Worm (Caenorhabditis elegans) whole organism, L3 larva: Measurements from ENCODE around the gene msp-49.
A peak's percentile ranks its signal among the peaks of the same experiment; 100 is the strongest.

ENCODE experiments used
- R02D3.7 ChIP-seq: fragments of 150-350 bp; optimal IDR thresholded peaks from 2 replicates; lab custom pipeline; 2014; ENCODE audit warnings: missing biosample characterization, missing genetic modification characterization
- ama-1 ChIP-seq: fragments of 150-350 bp; optimal IDR thresholded peaks from 2 replicates; lab custom pipeline; 2018
- ceh-28 ChIP-seq: fragments of 150-350 bp; optimal IDR thresholded peaks from 2 replicates; lab custom pipeline; 2014; ENCODE audit warnings: missing biosample characterization, missing genetic modification reagents, missing genetic modification characterization
- ceh-9 ChIP-seq: sonication (generic microtip); optimal IDR thresholded peaks from 2 replicates; lab custom pipeline; 2018; ENCODE audit warnings: missing biosample characterization, missing genetic modification characterization
- daf-12 ChIP-seq: fragments of 150-350 bp; optimal IDR thresholded peaks from 2 replicates; lab custom pipeline; 2014; ENCODE audit warnings: missing biosample characterization, missing genetic modification reagents, missing genetic modification characterization
- egl-27 ChIP-seq: sonication (generic microtip); optimal IDR thresholded peaks from 4 replicates; lab custom pipeline; 2017; ENCODE audit warnings: missing biosample characterization, missing genetic modification reagents, missing genetic modification characterization
- egl-5 ChIP-seq: fragments of 150-350 bp; optimal IDR thresholded peaks from 2 replicates; lab custom pipeline; 2017; ENCODE audit warnings: missing biosample characterization, missing genetic modification reagents, missing genetic modification characterization, inconsistent platforms
- elt-1 ChIP-seq: fragments of 150-350 bp; optimal IDR thresholded peaks from 2 replicates; lab custom pipeline; 2014; ENCODE audit warnings: missing biosample characterization, missing genetic modification characterization
- elt-2 ChIP-seq: sonication (generic microtip); optimal IDR thresholded peaks from 2 replicates; lab custom pipeline; 2016; ENCODE audit warnings: missing genetic modification reagents, mild to moderate bottlenecking, missing genetic modification characterization, missing compliant biosample characterization
- elt-3 ChIP-seq, 3 experiments: fragments of 150-350 bp in 1 of 3; sonication (generic microtip) in 2 of 3; optimal IDR thresholded peaks; 2 replicates in 2 of 3; 4 replicates in 1 of 3; lab custom pipeline; 2014 to 2017; ENCODE audit warnings: missing biosample characterization in 3 of 3, missing genetic modification characterization in 3 of 3
- fkh-10 ChIP-seq: sonication (generic microtip); optimal IDR thresholded peaks from 2 replicates; lab custom pipeline; 2017; ENCODE audit warnings: missing biosample characterization, missing genetic modification reagents, missing genetic modification characterization
- fkh-2 ChIP-seq: fragments of 150-350 bp; optimal IDR thresholded peaks from 2 replicates; lab custom pipeline; 2014; ENCODE audit warnings: missing biosample characterization, missing genetic modification reagents, missing genetic modification characterization
- fos-1 ChIP-seq: fragments of 150-350 bp; optimal IDR thresholded peaks from 2 replicates; lab custom pipeline; 2014; ENCODE audit warnings: missing biosample characterization, missing genetic modification characterization
- hmg-11 ChIP-seq: sonication (generic microtip); optimal IDR thresholded peaks from 2 replicates; lab custom pipeline; 2016; ENCODE audit warnings: missing genetic modification characterization, missing compliant biosample characterization
- jun-1 ChIP-seq: fragments of 150-350 bp; optimal IDR thresholded peaks from 2 replicates; lab custom pipeline; 2014; ENCODE audit warnings: missing biosample characterization, missing genetic modification reagents, missing genetic modification characterization
- lin-15B ChIP-seq: fragments of 150-350 bp; optimal IDR thresholded peaks from 2 replicates; lab custom pipeline; 2014; ENCODE audit warnings: missing biosample characterization, missing genetic modification characterization
- lin-39 ChIP-seq: fragments of 150-350 bp; optimal IDR thresholded peaks from 2 replicates; lab custom pipeline; 2018; ENCODE audit warnings: missing biosample characterization, missing genetic modification reagents, missing genetic modification characterization
- lsy-12 ChIP-seq: sonication (generic microtip); optimal IDR thresholded peaks from 2 replicates; lab custom pipeline; 2016; ENCODE audit warnings: mild to moderate bottlenecking, missing genetic modification characterization, missing compliant biosample characterization
- mml-1 ChIP-seq: fragments of 150-350 bp; sonication (generic microtip); optimal IDR thresholded peaks from 3 replicates; lab custom pipeline; 2014; ENCODE audit warnings: missing biosample characterization, missing genetic modification characterization
- nfya-1 ChIP-seq: sonication (generic microtip); optimal IDR thresholded peaks from 2 replicates; lab custom pipeline; 2017; ENCODE audit warnings: missing genetic modification characterization, mild to moderate bottlenecking, missing compliant biosample characterization, antibody characterized with exemption, moderate library complexity; ENCODE audit not compliant: insufficient read depth
- nhr-12 ChIP-seq: fragments of 150-350 bp; optimal IDR thresholded peaks from 2 replicates; lab custom pipeline; 2014; ENCODE audit warnings: missing biosample characterization, missing genetic modification characterization
- nhr-23 ChIP-seq: fragments of 150-350 bp; optimal IDR thresholded peaks from 2 replicates; lab custom pipeline; 2014; ENCODE audit warnings: missing biosample characterization, missing genetic modification reagents, missing genetic modification characterization
- nhr-237 ChIP-seq: fragments of 150-350 bp; optimal IDR thresholded peaks from 2 replicates; lab custom pipeline; 2014; ENCODE audit warnings: missing biosample characterization, missing genetic modification characterization
- nhr-25 ChIP-seq: sonication (generic microtip); optimal IDR thresholded peaks from 2 replicates; lab custom pipeline; 2017; ENCODE audit warnings: missing biosample characterization, missing genetic modification characterization
- nhr-28 ChIP-seq: fragments of 150-350 bp; optimal IDR thresholded peaks from 2 replicates; lab custom pipeline; 2014; ENCODE audit warnings: missing biosample characterization, missing genetic modification characterization
- nhr-43 ChIP-seq: sonication (generic microtip); optimal IDR thresholded peaks from 2 replicates; lab custom pipeline; 2016; ENCODE audit warnings: mild to moderate bottlenecking, missing genetic modification characterization, missing compliant biosample characterization; ENCODE audit not compliant: poor library complexity, severe bottlenecking
- nhr-67 ChIP-seq: fragments of 150-350 bp; optimal IDR thresholded peaks from 2 replicates; lab custom pipeline; 2014; ENCODE audit warnings: missing biosample characterization, missing genetic modification characterization
- nhr-76 ChIP-seq: fragments of 150-350 bp; sonication (generic microtip); optimal IDR thresholded peaks from 5 replicates; lab custom pipeline; 2014; ENCODE audit warnings: missing biosample characterization, missing genetic modification characterization
- pha-4 ChIP-seq: fragments of 150-350 bp; optimal IDR thresholded peaks from 2 replicates; lab custom pipeline; 2014; ENCODE audit warnings: missing biosample characterization, missing genetic modification reagents, missing genetic modification characterization
- pqm-1 ChIP-seq: fragments of 150-350 bp; optimal IDR thresholded peaks from 2 replicates; lab custom pipeline; 2017; ENCODE audit warnings: missing biosample characterization, missing genetic modification characterization, inconsistent platforms
- sea-2 ChIP-seq: fragments of 150-350 bp; sonication (generic microtip); optimal IDR thresholded peaks from 4 replicates; lab custom pipeline; 2014; ENCODE audit warnings: missing biosample characterization, missing genetic modification reagents, missing genetic modification characterization
- skn-1 ChIP-seq: fragments of 150-350 bp; optimal IDR thresholded peaks from 2 replicates; lab custom pipeline; 2014; ENCODE audit warnings: missing biosample characterization, missing genetic modification characterization
- tbx-2 ChIP-seq: sonication (generic microtip); optimal IDR thresholded peaks from 2 replicates; lab custom pipeline; 2016; ENCODE audit warnings: mild to moderate bottlenecking, missing genetic modification characterization, missing compliant biosample characterization
- unc-39 ChIP-seq: sonication (generic microtip); optimal IDR thresholded peaks from 4 replicates; lab custom pipeline; 2017; ENCODE audit warnings: missing biosample characterization, missing genetic modification characterization

msp-49 gene

DNA sequence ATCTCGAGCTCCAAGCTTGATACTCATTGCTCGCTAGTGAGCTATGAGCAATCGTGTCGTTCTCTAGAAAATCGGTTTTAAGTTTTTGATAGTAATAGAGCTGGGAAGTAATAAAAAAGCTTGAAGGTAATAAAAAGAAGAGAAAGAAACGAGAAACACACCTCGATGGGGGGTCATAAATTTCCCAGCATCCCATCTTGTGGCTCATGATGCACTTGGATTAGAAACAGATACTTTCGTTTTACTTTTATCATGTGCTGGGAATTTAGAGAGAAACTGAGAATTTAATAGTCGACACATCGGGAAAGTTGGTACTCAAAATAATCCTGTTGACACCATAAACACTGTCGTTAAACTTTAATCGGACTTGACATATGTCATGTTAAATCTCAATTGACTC lies 26.5 kb downstream of the msp-49 start:
- TF ChIP-seq pha-4 (no peak), egl-5 (tag; lab: Kevin White, UChicago) (peak; percentile 91), jun-1 (tag; lab: Kevin White, UChicago) (no peak), unc-39 (tag; lab: Kevin White, UChicago) (no peak)

DNA sequence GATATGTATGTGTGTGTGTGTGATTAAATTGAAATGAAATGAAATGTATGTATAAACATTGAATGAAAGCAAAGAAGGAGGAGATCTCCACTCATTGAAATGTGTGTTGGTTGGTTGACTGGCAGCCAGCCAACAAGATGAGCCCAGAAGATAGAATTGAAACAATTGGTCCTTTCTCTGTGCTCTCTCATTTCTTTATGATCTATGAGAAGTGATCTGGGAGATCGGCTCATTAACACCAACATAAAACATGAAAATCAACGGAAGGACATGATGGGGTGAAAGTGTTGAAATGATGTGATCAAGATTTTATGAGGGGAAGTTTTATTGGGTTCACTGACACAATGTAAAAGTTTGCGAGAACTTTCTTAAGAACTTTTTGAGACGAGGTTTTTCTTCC lies 28.7 kb downstream of the msp-49 start:
- TF ChIP-seq egl-27: no peak
- TF ChIP-seq egl-5 (tag; lab: Kevin White, UChicago): peak; percentile 88
- no peak for TF ChIP-seq mml-1 (tag; lab: Kevin White, UChicago)
- TF ChIP-seq nfya-1 (tag; lab: Kevin White, UChicago): peak; percentile 36

DNA sequence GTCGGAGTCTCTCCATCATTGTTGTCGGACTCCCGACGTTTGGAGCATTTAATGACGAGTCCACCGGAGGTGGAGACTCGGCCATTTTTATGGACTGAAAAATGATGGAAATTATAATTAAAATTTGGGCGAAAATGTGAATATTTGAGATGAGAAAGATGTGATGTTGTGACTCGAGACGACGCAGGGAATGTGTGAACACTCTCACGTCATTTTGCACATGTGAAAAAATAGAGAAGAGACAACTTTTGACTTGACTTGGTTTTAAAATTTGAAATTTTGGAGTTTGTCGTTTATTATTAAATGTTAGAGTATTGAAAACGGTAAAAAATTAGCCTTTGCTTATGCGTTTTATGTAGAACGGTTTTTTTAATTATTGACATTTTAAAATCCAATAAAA lies 31.1 kb downstream of the msp-49 start, which contains the start of gene dsh-1:
dsh-1 (minus strand) TSS at position 101 of the 400 bp plus-strand sequence.
- TF ChIP-seq nhr-28 (tag; lab: Kevin White, UChicago) (no peak), hmg-11 (tag; lab: Kevin White, UChicago) (peak; percentile 25), nhr-43 (tag; lab: Kevin White, UChicago) (no peak)

DNA sequence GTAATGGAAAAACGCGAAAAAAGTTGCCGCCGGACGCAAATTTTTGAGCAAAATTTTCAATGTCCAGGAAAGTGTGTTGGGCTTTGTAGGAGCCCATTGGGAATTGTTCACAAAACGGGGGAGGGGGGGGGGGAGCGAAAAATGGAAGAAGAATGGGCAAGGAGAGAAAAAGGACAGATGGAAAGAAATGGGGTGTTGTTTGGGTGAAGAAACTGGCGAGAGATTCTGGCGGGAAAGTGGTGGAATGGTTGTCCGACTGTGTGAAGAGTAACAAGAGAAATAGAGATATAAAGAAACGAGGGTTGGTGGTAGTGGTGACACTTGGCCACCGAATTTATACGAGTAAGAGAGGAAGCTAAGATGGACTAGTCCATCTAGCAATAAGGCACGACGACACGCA lies 32.1 kb downstream of the msp-49 start:
- TF ChIP-seq lin-15B (tag; lab: Kevin White, UChicago) (peak; percentile 59), lin-39 (tag; lab: Kevin White, UChicago) (peak; percentile 58), tbx-2 (tag; lab: Kevin White, UChicago) (no peak), egl-27 (no peak), nfya-1 (tag; lab: Kevin White, UChicago) (peak; percentile 43), egl-5 (tag; lab: Kevin White, UChicago) (peak; percentile 23), elt-2 (tag; lab: Kevin White, UChicago) (no peak)

DNA sequence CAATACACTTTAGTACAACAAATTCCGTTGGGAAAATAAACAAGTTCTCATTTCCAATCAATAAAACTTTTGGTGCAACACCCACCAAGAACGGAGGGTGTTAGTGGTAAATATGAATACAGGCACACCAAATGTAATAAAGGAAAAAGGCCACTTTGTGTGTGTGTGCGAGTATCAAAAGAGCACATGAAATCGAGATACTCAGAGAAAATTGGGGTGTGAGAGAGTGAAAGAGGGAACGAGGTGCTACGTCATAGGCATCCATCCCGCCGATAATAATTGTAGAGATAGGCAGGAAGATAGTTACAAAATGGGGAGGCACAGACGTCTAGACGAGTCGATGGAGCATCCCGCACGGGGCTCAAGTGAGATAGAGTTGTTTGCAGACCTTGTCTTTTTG lies 33.6 kb downstream of the msp-49 start:
- TF ChIP-seq nfya-1 (tag; lab: Kevin White, UChicago) (peak; percentile 26), lin-15B (tag; lab: Kevin White, UChicago) (no peak), ceh-28 (peak; percentile 50), nhr-23 (tag; lab: Kevin White, UChicago) (no peak), egl-27 (no peak), nhr-12 (tag; lab: Kevin White, UChicago) (no peak), pqm-1 (peak; percentile 25), jun-1 (tag; lab: Kevin White, UChicago) (peak; percentile 11), pha-4 (peak; percentile 82), elt-2 (tag; lab: Kevin White, UChicago) (peak; percentile 91), ama-1 (lab: Kevin White, UChicago) (no peak), lsy-12 (tag; lab: Kevin White, UChicago) (no peak), hmg-11 (tag; lab: Kevin White, UChicago) (no peak)

DNA sequence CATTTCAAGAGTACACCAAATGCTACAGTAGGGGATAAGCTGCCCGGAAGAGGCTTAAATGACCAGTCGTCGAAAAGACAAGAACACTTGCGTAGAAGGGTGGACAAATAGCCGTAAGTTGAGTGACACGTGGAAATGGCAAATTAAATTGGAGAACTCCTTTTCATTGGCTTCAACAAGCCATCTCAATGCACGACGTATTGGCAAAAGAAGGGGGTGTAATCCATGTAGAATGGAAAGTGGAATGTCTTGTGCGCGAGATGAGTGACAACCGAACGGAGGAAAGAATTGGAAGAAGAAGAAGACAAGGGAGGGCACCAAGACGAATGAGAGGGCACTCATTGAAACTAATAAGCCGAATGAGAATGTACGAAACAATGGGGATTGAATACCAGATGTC lies 34.5 kb downstream of the msp-49 start:
- TF ChIP-seq ama-1 (lab: Kevin White, UChicago): no peak
- TF ChIP-seq nhr-12 (tag; lab: Kevin White, UChicago): no peak
- TF ChIP-seq nhr-237 (tag; lab: Kevin White, UChicago): no peak
- no peak for TF ChIP-seq lin-15B (tag; lab: Kevin White, UChicago)
- TF ChIP-seq egl-27: no peak
- TF ChIP-seq fos-1 (tag; lab: Kevin White, UChicago): no peak
- no peak for TF ChIP-seq unc-39 (tag; lab: Kevin White, UChicago)
- TF ChIP-seq nhr-67 (tag; lab: Kevin White, UChicago): no peak
- TF ChIP-seq jun-1 (tag; lab: Kevin White, UChicago): no peak
- TF ChIP-seq nhr-25 (tag; lab: Kevin White, UChicago): no peak
- TF ChIP-seq fkh-2 (tag; lab: Kevin White, UChicago): no peak
- TF ChIP-seq ceh-28: no peak
- TF ChIP-seq mml-1 (tag; lab: Kevin White, UChicago): no peak
- no peak for TF ChIP-seq egl-5 (tag; lab: Kevin White, UChicago)
- TF ChIP-seq nhr-23 (tag; lab: Kevin White, UChicago): no peak
- no peak for TF ChIP-seq elt-1
- no peak for TF ChIP-seq lsy-12 (tag; lab: Kevin White, UChicago)
- no peak for TF ChIP-seq lin-39 (tag; lab: Kevin White, UChicago)
- no peak for TF ChIP-seq elt-3 (tag; optimal IDR thresholded peaks at IDR 0.05; lab: Kevin White, UChicago)

DNA sequence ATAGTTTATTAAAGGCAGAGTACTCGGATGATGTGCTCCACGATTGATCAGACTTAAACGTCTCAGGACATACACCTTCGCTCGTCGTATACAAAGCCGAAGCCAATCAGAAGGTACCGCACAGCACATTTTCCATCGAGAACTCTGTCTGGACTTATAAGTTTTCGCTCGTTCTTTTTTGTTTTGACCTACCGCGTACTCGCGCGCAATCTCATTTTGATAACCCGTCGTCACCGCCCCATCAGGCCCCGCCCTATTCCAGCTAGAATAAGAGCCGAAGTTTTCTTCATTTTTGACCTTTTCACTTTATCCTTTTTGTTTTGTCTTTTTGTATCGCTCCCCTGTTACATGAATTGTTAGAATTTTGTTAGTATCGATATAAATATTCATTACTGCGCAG lies 35.4 kb downstream of the msp-49 start, which contains the start of gene EGAP2.2:
EGAP2.2 (plus strand) TSS at position 301 of the 400 bp plus-strand sequence.
- TF ChIP-seq nhr-23 (tag; lab: Kevin White, UChicago) (no peak), daf-12 (tag; lab: Kevin White, UChicago) (no peak), fkh-10 (GFP tag; lab: Kevin White, UChicago) (no peak), skn-1 (tag; lab: Kevin White, UChicago) (no peak), tbx-2 (tag; lab: Kevin White, UChicago) (no peak), R02D3.7 (tag; lab: Kevin White, UChicago) (no peak), nhr-76 (tag; lab: Kevin White, UChicago) (no peak), sea-2 (GFP tag; lab: Kevin White, UChicago) (no peak), ceh-9 (tag; lab: Kevin White, UChicago) (no peak), ama-1 (lab: Kevin White, UChicago) (no peak), unc-39 (tag; lab: Kevin White, UChicago) (no peak)
